Fruit fly (Drosophila melanogaster): ENCODE data around the gene alt.

The alt gene

dm6 chr3R:17653879-17654278, 28.4 kb downstream of the alt start:
- TF ChIP-seq CTCF (optimal IDR thresholded peaks at IDR 0.05): no peak
- no peak for TF ChIP-seq CG8478 (optimal IDR thresholded peaks at IDR 0.05)

- no peak for TF ChIP-seq CTCF (optimal IDR thresholded peaks at IDR 0.05)
- no peak for TF ChIP-seq CG8478 (optimal IDR thresholded peaks at IDR 0.05)
Observed at dm6 chr3R:17647444-17647843, 34.9 kb downstream of the alt start, which contains the start of gene CG14322. CG14322 (plus strand) TSS chr3R:17647679.

DNA sequence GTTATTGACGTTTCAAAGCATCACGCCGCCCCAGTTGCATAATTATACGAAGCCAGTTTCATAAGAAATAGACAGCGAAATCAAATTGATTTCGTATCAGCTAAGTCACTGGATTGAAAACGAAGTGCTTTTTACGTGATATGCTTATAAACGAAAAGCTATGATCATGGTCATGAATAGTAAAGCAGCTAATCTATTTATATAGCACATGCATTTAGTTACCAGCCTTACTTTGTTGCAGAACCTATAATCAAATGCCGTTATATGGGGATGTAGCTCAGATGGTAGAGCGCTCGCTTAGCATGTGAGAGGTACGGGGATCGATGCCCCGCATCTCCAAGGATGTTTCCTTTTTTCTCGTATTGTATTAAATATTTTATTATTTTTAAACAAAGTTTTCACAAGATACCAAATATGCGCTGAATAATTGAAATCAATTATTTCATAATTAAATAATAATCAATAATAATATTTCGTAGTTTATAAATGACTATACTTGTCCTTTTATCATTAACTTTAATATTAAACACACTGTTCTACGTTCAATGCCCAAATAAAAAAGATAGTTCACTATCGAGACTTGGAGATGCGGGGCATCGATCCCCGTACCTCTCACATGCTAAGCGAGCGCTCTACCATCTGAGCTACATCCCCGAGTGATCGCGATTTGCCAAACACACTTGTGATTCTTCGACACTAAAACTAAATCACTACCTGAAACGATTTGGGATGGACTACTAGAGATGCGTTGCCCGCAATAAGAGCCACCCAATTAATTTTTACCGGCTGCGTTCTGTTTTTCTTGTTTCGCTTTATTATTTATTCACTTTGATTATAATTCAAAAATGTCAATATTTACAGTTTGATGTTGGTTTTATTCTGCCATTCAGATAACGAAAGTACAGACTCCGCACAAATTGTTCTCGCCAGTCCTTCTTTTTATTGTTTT, 35.9 kb downstream of the alt start:
- TF ChIP-seq CG8478 (optimal IDR thresholded peaks at IDR 0.05) (no peak), CTCF (optimal IDR thresholded peaks at IDR 0.05) (no peak)

dm6 chr3R:17645239-17645638, 37.1 kb downstream of the alt start:
- no peak for TF ChIP-seq CG8478 (optimal IDR thresholded peaks at IDR 0.05)
- no peak for TF ChIP-seq CTCF (optimal IDR thresholded peaks at IDR 0.05)

DNA sequence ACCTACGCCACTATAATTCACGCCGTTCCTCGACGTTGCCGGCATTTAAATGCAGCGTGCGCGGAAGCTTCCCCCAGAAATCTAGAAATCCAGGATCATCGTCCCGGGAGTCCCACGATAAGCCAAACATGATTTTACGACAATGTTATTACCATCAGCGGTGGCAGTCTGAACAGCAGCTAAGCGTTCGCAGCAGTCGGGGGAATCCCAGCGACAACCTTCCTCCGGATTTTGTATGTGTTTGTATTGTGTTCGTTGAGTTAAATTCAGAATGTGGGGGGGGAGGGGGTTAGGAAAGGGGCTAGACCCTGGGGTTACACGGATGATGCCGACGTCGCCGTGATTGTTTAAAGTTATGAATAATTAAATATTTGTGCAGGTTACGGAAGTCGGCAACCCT, 38.3 kb downstream of the alt start:
- TF ChIP-seq CTCF (optimal IDR thresholded peaks at IDR 0.05) (no peak), CG8478 (optimal IDR thresholded peaks at IDR 0.05) (no peak)

DNA sequence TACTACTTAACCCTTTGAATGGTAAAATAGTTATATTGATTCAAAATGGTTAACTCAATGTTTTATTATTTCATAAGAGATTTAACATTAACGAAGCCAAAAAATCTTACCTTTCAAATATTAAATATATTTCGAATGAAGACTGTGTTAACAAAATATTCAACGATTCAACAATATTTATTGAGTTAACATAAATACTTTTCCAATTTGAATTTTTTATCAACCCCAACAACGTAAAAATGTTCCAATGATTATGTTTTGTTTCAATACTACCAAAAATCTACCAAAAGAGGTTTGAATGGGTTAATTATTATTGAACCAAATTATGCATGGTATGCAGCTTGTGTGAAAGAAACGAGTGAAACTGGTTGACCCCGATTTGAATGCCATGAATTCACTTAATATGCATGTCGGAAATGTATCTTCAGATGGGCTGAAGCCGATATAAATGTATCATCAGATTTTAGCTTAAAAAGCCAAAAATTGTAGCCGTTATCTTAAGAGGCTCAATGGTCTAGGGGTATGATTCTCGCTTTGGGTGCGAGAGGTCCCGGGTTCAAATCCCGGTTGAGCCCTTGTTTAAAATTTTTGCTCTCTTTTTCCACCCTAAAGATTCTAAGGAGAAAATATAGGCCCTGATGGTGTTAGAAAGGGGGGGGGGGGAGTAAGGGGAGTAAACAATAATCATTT, 51.0 kb downstream of the alt start:
- no peak for TF ChIP-seq CG8478 (optimal IDR thresholded peaks at IDR 0.05)
- no peak for TF ChIP-seq CTCF (optimal IDR thresholded peaks at IDR 0.05)

DNA sequence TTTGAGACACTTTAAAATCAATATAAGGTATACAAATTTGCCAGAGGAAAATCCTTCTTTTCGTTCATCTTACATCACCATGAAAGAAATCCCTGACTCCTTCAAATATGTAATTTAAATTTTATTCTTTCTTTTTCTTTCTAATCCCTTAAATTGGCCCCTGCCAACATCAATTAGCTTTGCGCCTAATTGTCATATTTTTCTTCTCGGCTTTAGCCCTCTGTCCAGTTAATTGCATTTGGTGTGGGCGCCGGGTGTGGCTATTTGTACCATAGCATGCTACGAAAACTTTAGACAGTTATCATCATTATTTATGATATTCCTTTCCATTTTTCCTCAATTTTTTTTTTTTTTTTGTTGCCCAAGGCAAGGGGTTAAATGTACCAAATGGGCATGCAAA, 51.9 kb downstream of the alt start, which contains the start of gene CG43175:
CG43175 (plus strand) TSS at position 301 of the 400 bp plus-strand sequence.
- TF ChIP-seq CTCF (optimal IDR thresholded peaks at IDR 0.05) (no peak), CG8478 (optimal IDR thresholded peaks at IDR 0.05) (no peak)

dm6 chr3R:17626827-17627226, 55.5 kb downstream of the alt start, which contains the start of gene CG14325:
CG14325 (plus strand) TSS chr3R:17627127.
- TF ChIP-seq CTCF (optimal IDR thresholded peaks at IDR 0.05): no peak
- TF ChIP-seq CG8478 (optimal IDR thresholded peaks at IDR 0.05): no peak

DNA sequence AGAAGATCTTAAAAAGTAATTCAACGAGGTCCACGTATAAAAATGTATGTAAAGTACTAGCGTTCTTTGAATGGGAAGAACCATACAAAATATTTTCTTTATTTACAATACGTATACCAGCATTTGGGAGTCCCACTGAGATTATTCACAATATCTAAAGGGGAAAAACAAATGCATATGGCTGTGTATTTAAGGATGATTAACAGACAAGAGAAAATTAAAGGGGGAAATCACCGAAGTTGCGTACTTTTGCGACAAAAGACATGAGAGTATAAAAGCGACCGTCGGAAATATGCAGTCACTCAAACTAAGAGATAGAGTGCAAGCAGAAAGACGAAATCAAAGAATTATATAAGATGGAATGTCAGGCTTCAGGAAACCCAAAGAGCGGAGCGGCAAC, 57.3 kb downstream of the alt start, which contains the start of gene AttD:
AttD (plus strand) TSS at position 301 of the 400 bp plus-strand sequence.
- TF ChIP-seq CTCF (optimal IDR thresholded peaks at IDR 0.05) (no peak), CG8478 (optimal IDR thresholded peaks at IDR 0.05) (no peak)

DNA sequence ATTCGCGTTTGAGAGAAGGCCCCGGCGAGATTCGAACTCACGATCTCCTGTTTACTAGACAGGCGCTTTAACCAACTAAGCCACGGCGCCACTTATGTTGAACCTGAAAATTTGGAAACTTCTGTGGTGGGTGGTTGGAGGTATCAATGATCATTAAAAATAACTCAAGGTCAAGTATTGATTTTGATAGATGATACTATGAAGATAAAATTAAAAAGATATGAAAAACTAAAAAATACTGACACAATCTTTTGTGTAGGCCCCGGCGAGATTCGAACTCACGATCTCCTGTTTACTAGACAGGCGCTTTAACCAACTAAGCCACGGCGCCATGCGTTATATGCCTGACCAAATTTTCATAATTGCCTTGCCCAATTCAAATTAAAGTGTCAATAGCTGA, 57.8 kb downstream of the alt start:
- no peak for TF ChIP-seq CTCF (optimal IDR thresholded peaks at IDR 0.05)
- no peak for TF ChIP-seq CG8478 (optimal IDR thresholded peaks at IDR 0.05)
